Worm (Caenorhabditis elegans) whole organism, late embryonic: ENCODE data around the gene C34D10.5.

Experiments used
- ama-1 ChIP-seq: fragments of 150-350 bp; optimal IDR thresholded peaks from 2 replicates; lab custom pipeline; 2014
- ceh-2 ChIP-seq: sonication (generic microtip); optimal IDR thresholded peaks from 2 replicates; lab custom pipeline; 2016; ENCODE audit warnings: missing genotype, missing genetic modification characterization, missing compliant biosample characterization
- ceh-22 ChIP-seq: sonication (generic microtip); optimal IDR thresholded peaks from 2 replicates; lab custom pipeline; 2017; ENCODE audit warnings: missing biosample characterization, missing genetic modification characterization
- ceh-24 ChIP-seq: sonication (generic microtip); optimal IDR thresholded peaks from 2 replicates; lab custom pipeline; 2016; ENCODE audit warnings: mild to moderate bottlenecking, missing genetic modification characterization, missing compliant biosample characterization
- elt-2 ChIP-seq: sonication (generic microtip); optimal IDR thresholded peaks from 2 replicates; lab custom pipeline; 2016; ENCODE audit warnings: missing genetic modification reagents, missing genetic modification characterization, missing compliant biosample characterization
- fkh-10 ChIP-seq: fragments of 150-350 bp; optimal IDR thresholded peaks from 2 replicates; lab custom pipeline; 2014; ENCODE audit warnings: missing biosample characterization, missing genetic modification reagents, missing genetic modification characterization
- gmeb-2 ChIP-seq: sonication (generic microtip); optimal IDR thresholded peaks from 2 replicates; lab custom pipeline; 2016; ENCODE audit warnings: missing genetic modification characterization, inconsistent platforms, missing compliant biosample characterization
- lim-6 ChIP-seq: sonication (generic microtip); optimal IDR thresholded peaks from 2 replicates; lab custom pipeline; 2016; ENCODE audit warnings: missing genetic modification characterization, missing compliant biosample characterization
- lin-11 ChIP-seq: fragments of 200-800 bp; sonication (Bioruptor generic); optimal IDR thresholded peaks from 2 replicates; lab custom pipeline; 2018; ENCODE audit warnings: mild to moderate bottlenecking, missing genetic modification characterization, missing compliant biosample characterization
- nfya-1 ChIP-seq: sonication (generic microtip); optimal IDR thresholded peaks from 2 replicates; lab custom pipeline; 2017; ENCODE audit warnings: missing genetic modification characterization, mild to moderate bottlenecking, missing compliant biosample characterization, antibody characterized with exemption, moderate library complexity
- rnt-1 ChIP-seq: sonication (generic microtip); optimal IDR thresholded peaks from 2 replicates; lab custom pipeline; 2016; ENCODE audit warnings: missing genetic modification characterization, missing compliant biosample characterization

DNA sequence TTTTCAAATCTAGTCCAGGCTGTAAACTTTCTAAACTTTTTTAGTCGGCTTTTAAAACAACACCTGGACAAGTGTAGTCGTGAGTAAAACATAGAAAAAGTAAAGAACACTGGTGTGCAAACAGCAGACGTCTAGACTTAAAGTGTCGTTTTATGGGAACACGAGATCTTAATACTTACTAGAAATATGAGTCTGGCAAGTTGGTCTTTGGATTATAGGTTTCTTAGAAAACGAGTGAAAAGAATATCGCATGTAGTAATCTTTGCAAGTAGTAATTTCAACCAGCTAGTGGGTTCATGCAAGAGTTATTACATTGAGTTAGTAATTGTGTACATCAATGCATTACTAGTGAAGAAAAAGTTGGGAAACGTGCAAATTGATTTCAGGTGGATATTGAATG lies 40.4 kb upstream of the C34D10.5 start:
- TF ChIP-seq ceh-22 (tag; lab: Kevin White, UChicago) (no peak), ceh-2 (no peak), gmeb-2 (no peak), nfya-1 (tag; lab: Kevin White, UChicago) (no peak), lin-11 (tag; lab: Kevin White, UChicago) (no peak), rnt-1 (no peak), ama-1 (lab: Kevin White, UChicago) (no peak), fkh-10 (no peak), lim-6 (tag; lab: Kevin White, UChicago) (no peak), elt-2 (no peak), ceh-24 (tag; lab: Kevin White, UChicago) (no peak)
